Fruit fly (Drosophila melanogaster) whole organism: Measurements from ENCODE around the gene bmm.

ENCODE experiments used
- Dll ChIP-seq: fragments of >200 bp; optimal IDR thresholded peaks from 2 replicates; lab custom pipeline; 2017
- psq ChIP-seq: fragments of >200 bp; optimal IDR thresholded peaks from 2 replicates; lab custom pipeline; 2017
- usp ChIP-seq: fragments of >200 bp; optimal IDR thresholded peaks from 2 replicates; lab custom pipeline; 2017; ENCODE audit warnings: missing biosample characterization, missing genetic modification characterization, mixed read lengths

- no peak for TF ChIP-seq psq (lab: Kevin White, UChicago)
- TF ChIP-seq Dll (lab: Kevin White, UChicago): no peak
- TF ChIP-seq usp (GFP tag; lab: Kevin White, UChicago): no peak
Observed at dm6 chr3L:14821133-14821532, 34.9 kb upstream of the bmm start.
